Fruit fly (Drosophila melanogaster) whole organism, embryonic: ENCODE measurements around the gene CG10413.

Experiments used
- Ada2b ChIP-seq: fragments of 200-800 bp; sonication (Bioruptor generic); IDR thresholded peaks from 2 replicates; pipeline ENCODE4 v1.3.6; 2022; ENCODE audit warnings: missing biosample characterization, missing genetic modification characterization
- Atf3 ChIP-seq: fragments of 200-800 bp; sonication (Bioruptor generic); optimal IDR thresholded peaks from 3 replicates; lab custom pipeline; 2016; ENCODE audit warnings: missing biosample characterization, missing genetic modification characterization
- BEAF-32 ChIP-seq: fragments of 200-800 bp; sonication (Bioruptor generic); optimal IDR thresholded peaks from 3 replicates; lab custom pipeline; 2017; ENCODE audit warnings: missing biosample characterization, missing genetic modification characterization, mild to moderate bottlenecking, moderate library complexity, missing genetic modification reagents
- Bteb2 ChIP-seq: fragments of 200-800 bp; sonication (Bioruptor generic); optimal IDR thresholded peaks from 2 replicates; lab custom pipeline; 2016; ENCODE audit warnings: missing biosample characterization, missing genetic modification characterization
- CG10959 ChIP-seq: fragments of 200-800 bp; sonication (Bioruptor generic); IDR thresholded peaks from 2 replicates; pipeline ENCODE4 v1.3.6; 2022; ENCODE audit warnings: missing biosample characterization, missing genetic modification characterization
- CG12219 ChIP-seq: fragments of 200-800 bp; sonication (Bioruptor generic); optimal IDR thresholded peaks from 3 replicates; lab custom pipeline; 2018; ENCODE audit warnings: missing biosample characterization, mild to moderate bottlenecking, missing genetic modification characterization
- CG12299 ChIP-seq: fragments of 200-800 bp; sonication (Bioruptor generic); optimal IDR thresholded peaks from 2 replicates; lab custom pipeline; 2018; ENCODE audit warnings: missing biosample characterization, mild to moderate bottlenecking, missing genetic modification characterization
- CG14050 ChIP-seq: fragments of 200-800 bp; sonication (Bioruptor generic); IDR thresholded peaks from 3 replicates; pipeline ENCODE4 v1.3.6; 2022; ENCODE audit warnings: missing biosample characterization, missing genetic modification characterization
- CG15514 ChIP-seq: fragments of 200-800 bp; sonication (Bioruptor generic); optimal IDR thresholded peaks from 3 replicates; lab custom pipeline; 2017; ENCODE audit warnings: missing biosample characterization, missing genetic modification characterization, mild to moderate bottlenecking, moderate library complexity, missing genetic modification reagents
- CG31441 ChIP-seq: fragments of 200-800 bp; sonication (Bioruptor generic); IDR thresholded peaks from 2 replicates; pipeline ENCODE4 v1.3.6; 2022; ENCODE audit warnings: missing biosample characterization, missing genetic modification characterization
- CG3163 ChIP-seq: fragments of 200-800 bp; sonication (Bioruptor generic); optimal IDR thresholded peaks from 3 replicates; lab custom pipeline; 2016; ENCODE audit warnings: missing biosample characterization, missing genetic modification characterization
- CG4282 ChIP-seq: fragments of 200-800 bp; sonication (Bioruptor generic); optimal IDR thresholded peaks from 2 replicates; lab custom pipeline; 2016; ENCODE audit warnings: missing biosample characterization, missing genetic modification characterization
- CG4707 ChIP-seq: fragments of 200-800 bp; sonication (Bioruptor generic); optimal IDR thresholded peaks from 2 replicates; lab custom pipeline; 2018; ENCODE audit warnings: missing biosample characterization, mild to moderate bottlenecking, missing genetic modification characterization, moderate library complexity
- CG4820 ChIP-seq: fragments of 200-800 bp; sonication (Bioruptor generic); optimal IDR thresholded peaks from 3 replicates; lab custom pipeline; 2016; ENCODE audit warnings: missing biosample characterization, missing genetic modification characterization
- CG6654 ChIP-seq: fragments of 200-800 bp; sonication (Bioruptor generic); optimal IDR thresholded peaks from 2 replicates; lab custom pipeline; 2017; ENCODE audit warnings: missing biosample characterization, mild to moderate bottlenecking, missing genetic modification characterization
- CG6765 ChIP-seq: fragments of 200-800 bp; sonication (Bioruptor generic); optimal IDR thresholded peaks from 3 replicates; lab custom pipeline; 2017; ENCODE audit warnings: missing biosample characterization, mild to moderate bottlenecking, missing genetic modification characterization
- CG7372 ChIP-seq: fragments of 200-800 bp; sonication (Bioruptor generic); IDR thresholded peaks from 2 replicates; pipeline ENCODE4 v1.3.6; 2022; ENCODE audit warnings: missing biosample characterization, missing genetic modification characterization
- CTCF ChIP-seq: fragments of 200-800 bp; sonication (Bioruptor generic); optimal IDR thresholded peaks from 2 replicates; lab custom pipeline; 2017; ENCODE audit warnings: missing biosample characterization, mild to moderate bottlenecking, missing genetic modification characterization, moderate library complexity
- CkIIα-i1 ChIP-seq: fragments of 200-800 bp; sonication (Bioruptor generic); IDR thresholded peaks from 2 replicates; pipeline ENCODE4 v1.3.6; 2022; ENCODE audit warnings: missing biosample characterization, missing genetic modification characterization
- D19B ChIP-seq: fragments of 200-800 bp; sonication (Bioruptor generic); optimal IDR thresholded peaks from 2 replicates; lab custom pipeline; 2017; ENCODE audit warnings: missing biosample characterization, mild to moderate bottlenecking, missing genetic modification characterization
- Eip74EF ChIP-seq, 2 experiments: fragments of 200-800 bp in 1 of 2; fragments of >200 bp in 1 of 2; sonication (Bioruptor generic) in 1 of 2; optimal IDR thresholded peaks; 2 replicates each; lab custom pipeline; 2017 to 2019; ENCODE audit warnings: missing biosample characterization in 2 of 2, missing genetic modification characterization in 2 of 2, mild to moderate bottlenecking in 1 of 2, moderate library complexity in 1 of 2
- H15 ChIP-seq: fragments of 200-800 bp; sonication (Bioruptor generic); IDR thresholded peaks from 3 replicates; pipeline ENCODE4 v1.3.6; 2022; ENCODE audit warnings: missing biosample characterization, missing genetic modification characterization
- HLH4C ChIP-seq: fragments of 200-800 bp; sonication (Bioruptor generic); IDR thresholded peaks from 3 replicates; pipeline ENCODE4 v1.3.6; 2022; ENCODE audit warnings: missing biosample characterization, missing genetic modification characterization; ENCODE audit not compliant: partially characterized antibody
- Hr3 ChIP-seq: fragments of 200-800 bp; sonication (Bioruptor generic); optimal IDR thresholded peaks from 3 replicates; lab custom pipeline; 2016; ENCODE audit warnings: missing biosample characterization, missing genetic modification characterization
- Jarid2 ChIP-seq: fragments of 200-800 bp; sonication (Bioruptor generic); optimal IDR thresholded peaks from 3 replicates; lab custom pipeline; 2017; ENCODE audit warnings: mild to moderate bottlenecking, missing biosample characterization, missing genetic modification reagents, missing genetic modification characterization
- NK7.1 ChIP-seq: fragments of 200-800 bp; sonication (Bioruptor generic); optimal IDR thresholded peaks from 3 replicates; lab custom pipeline; 2016; ENCODE audit warnings: missing biosample characterization, missing genetic modification characterization
- Nf-YA ChIP-seq: fragments of 200-800 bp; sonication (Bioruptor generic); IDR thresholded peaks from 2 replicates; pipeline ENCODE4 v1.3.6; 2022; ENCODE audit warnings: missing biosample characterization, missing genetic modification characterization
- Poxn ChIP-seq: fragments of 200-800 bp; sonication (Bioruptor generic); IDR thresholded peaks from 2 replicates; pipeline ENCODE4 v1.3.6; 2022; ENCODE audit warnings: missing biosample characterization, missing genetic modification characterization
- ab ChIP-seq: fragments of 200-800 bp; sonication (Bioruptor generic); optimal IDR thresholded peaks from 2 replicates; lab custom pipeline; 2016; ENCODE audit warnings: missing biosample characterization, missing genetic modification characterization
- bab2 ChIP-seq: fragments of 200-800 bp; sonication (Bioruptor generic); optimal IDR thresholded peaks from 2 replicates; lab custom pipeline; 2016; ENCODE audit warnings: missing biosample characterization, missing genetic modification characterization
- chm ChIP-seq: fragments of 200-800 bp; sonication (Bioruptor generic); IDR thresholded peaks from 2 replicates; pipeline ENCODE4 v1.3.6; 2022; ENCODE audit warnings: missing biosample characterization, missing genetic modification characterization
- crol ChIP-seq: fragments of 200-800 bp; sonication (Bioruptor generic); IDR thresholded peaks from 2 replicates; pipeline ENCODE4 v1.3.6; 2022; ENCODE audit warnings: missing biosample characterization, missing genetic modification characterization
- dan ChIP-seq: fragments of 200-800 bp; sonication (Bioruptor generic); IDR thresholded peaks from 2 replicates; pipeline ENCODE4 v1.3.6; 2022; ENCODE audit warnings: missing biosample characterization, missing genetic modification characterization
- ems ChIP-seq: fragments of 200-800 bp; sonication (Bioruptor generic); optimal IDR thresholded peaks from 3 replicates; lab custom pipeline; 2016; ENCODE audit warnings: missing biosample characterization, missing genetic modification characterization
- exex ChIP-seq: fragments of 200-800 bp; sonication (Bioruptor generic); optimal IDR thresholded peaks from 4 replicates; lab custom pipeline; 2018; ENCODE audit warnings: missing biosample characterization, mild to moderate bottlenecking, missing genetic modification characterization, moderate library complexity
- eyg ChIP-seq: fragments of 200-800 bp; sonication (Bioruptor generic); optimal IDR thresholded peaks from 3 replicates; lab custom pipeline; 2016; ENCODE audit warnings: missing biosample characterization, missing genetic modification characterization
- ftz-f1 ChIP-seq: fragments of 200-800 bp; sonication (Bioruptor generic); optimal IDR thresholded peaks from 2 replicates; lab custom pipeline; 2016; ENCODE audit warnings: missing biosample characterization, missing genetic modification characterization
- h ChIP-seq: fragments of >200 bp; optimal IDR thresholded peaks from 2 replicates; lab custom pipeline; 2017
- jigr1 ChIP-seq: fragments of 200-800 bp; sonication (Bioruptor generic); IDR thresholded peaks from 3 replicates; pipeline ENCODE4 v1.3.6; 2022; ENCODE audit warnings: missing biosample characterization, missing genetic modification characterization
- otp ChIP-seq: fragments of 200-800 bp; sonication (Bioruptor generic); IDR thresholded peaks from 3 replicates; pipeline ENCODE4, ENCODE4 v1.3.6; 2022; ENCODE audit warnings: missing biosample characterization, missing genetic modification characterization
- ro ChIP-seq: fragments of 200-800 bp; sonication (Bioruptor generic); IDR thresholded peaks from 2 replicates; pipeline ENCODE4 v1.3.6; 2022; ENCODE audit warnings: missing biosample characterization, missing genetic modification characterization
- sc ChIP-seq, 3 experiments: fragments of >200 bp in 2 of 3; fragments of 200-800 bp in 1 of 3; sonication (Bioruptor generic) in 1 of 3; optimal IDR thresholded peaks; 2 replicates in 2 of 3; 3 replicates in 1 of 3; lab custom pipeline; 2017; ENCODE audit warnings: mild to moderate bottlenecking in 1 of 3, missing biosample characterization in 1 of 3, missing genetic modification characterization in 1 of 3, missing genetic modification reagents in 1 of 3
- sens ChIP-seq: fragments of 200-800 bp; sonication (Bioruptor generic); peaks from one replicate; lab custom pipeline; 2016; ENCODE audit warnings: missing biosample characterization, missing genetic modification characterization
- sens-2 ChIP-seq: fragments of 200-800 bp; sonication (Bioruptor generic); IDR thresholded peaks from 2 replicates; pipeline ENCODE4 v1.3.6; 2022; ENCODE audit warnings: missing biosample characterization, missing genetic modification characterization
- slou ChIP-seq: fragments of 200-800 bp; sonication (Bioruptor generic); optimal IDR thresholded peaks from 3 replicates; lab custom pipeline; 2016; ENCODE audit warnings: missing biosample characterization, missing genetic modification characterization
- sna ChIP-seq: fragments of 200-800 bp; sonication (Bioruptor generic); IDR thresholded peaks from 2 replicates; pipeline ENCODE4 v1.3.6; 2022; ENCODE audit warnings: missing biosample characterization, missing genetic modification characterization; ENCODE audit not compliant: partially characterized antibody
- tll ChIP-seq, 2 experiments: fragments of 200-800 bp in 1 of 2; fragments of >200 bp in 1 of 2; sonication (Bioruptor generic) in 1 of 2; optimal IDR thresholded peaks; 2 replicates each; lab custom pipeline; 2017 to 2019; ENCODE audit warnings: missing biosample characterization in 2 of 2, missing genetic modification characterization in 2 of 2, mild to moderate bottlenecking in 1 of 2, moderate library complexity in 1 of 2
- toy ChIP-seq: fragments of 200-800 bp; sonication (Bioruptor generic); IDR thresholded peaks from 2 replicates; pipeline ENCODE4 v1.3.6; 2022; ENCODE audit warnings: missing biosample characterization, missing genetic modification characterization
- tx ChIP-seq: fragments of 200-800 bp; sonication (Bioruptor generic); optimal IDR thresholded peaks from 2 replicates; lab custom pipeline; 2016; ENCODE audit warnings: missing biosample characterization, missing genetic modification characterization
- vvl ChIP-seq: fragments of 200-800 bp; sonication (Bioruptor generic); IDR thresholded peaks from 2 replicates; pipeline ENCODE4 v1.3.6; 2022; ENCODE audit warnings: missing biosample characterization, missing genetic modification characterization
- z ChIP-seq: fragments of 200-800 bp; sonication (Bioruptor generic); IDR thresholded peaks from 3 replicates; pipeline ENCODE4 v1.3.6; 2022; ENCODE audit warnings: missing biosample characterization, missing genetic modification characterization

The CG10413 gene

DNA sequence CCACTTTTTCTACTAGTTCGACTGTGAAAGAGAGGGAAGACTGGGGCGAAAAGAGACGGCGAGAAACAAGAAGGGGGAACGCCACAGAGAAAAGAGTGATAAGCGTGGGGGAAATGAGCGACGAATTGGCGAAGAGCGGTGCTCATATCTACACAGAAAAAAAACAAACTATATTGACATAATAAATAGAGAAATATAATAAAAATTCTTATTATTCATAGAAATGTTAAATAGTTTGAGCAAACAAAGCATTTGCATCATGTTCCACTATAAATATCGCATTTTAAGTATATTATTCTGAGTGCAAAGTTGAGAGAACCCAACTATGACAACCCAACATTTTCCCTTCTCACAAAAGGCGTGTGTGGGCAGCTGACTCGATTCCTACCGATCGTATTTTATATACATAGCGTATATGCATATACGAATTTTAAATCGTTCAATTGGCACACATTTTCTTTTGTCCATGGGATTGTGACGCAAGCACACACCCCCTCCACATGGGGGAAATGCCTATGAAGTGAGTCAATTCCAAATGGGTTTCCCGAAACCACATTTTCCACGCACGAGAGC is 47.0 kb downstream of the CG10413 start (continued):
- TF ChIP-seq CG7372 (GFP tag; lab: Robert Waterston, UW) (peak; percentile 68), tll (GFP tag; optimal IDR thresholded peaks at IDR 0.05; lab: Kevin White, UChicago) (no peak), z (GFP tag; lab: Robert Waterston, UW) (0 out of 3 replicates have a peak, but pooled peaks have one; percentile 25), CG6765 (GFP tag; lab: Kevin White, UChicago) (peak; percentile 57), CG10959 (GFP tag; lab: Robert Waterston, UW) (0 out of 2 replicates have a peak, but pooled peaks have one; percentile 48), Ada2b (peak; percentile 88), Hr3 (peak; percentile 77), CG4707 (GFP tag; lab: Kevin White, UChicago) (no peak), Bteb2 (GFP tag; lab: Kevin White, UChicago) (peak; percentile 19), CG4282 (no peak), toy (GFP tag; lab: Robert Waterston, UW) (no peak), sc (optimal IDR thresholded peaks at IDR 0.05; lab: Kevin White, UChicago) (no peak), sc (GFP tag; optimal IDR thresholded peaks at IDR 0.05; lab: Kevin White, UChicago) (peak; percentile 3), CG14050 (GFP tag; lab: Robert Waterston, UW) (peak; percentile 76), NK7.1 (GFP tag; lab: Kevin White, UChicago) (no peak), chm (GFP tag; lab: Robert Waterston, UW) (no peak), vvl (GFP tag; lab: Robert Waterston, UW) (peak; percentile 84), ems (no peak), CG12219 (peak; percentile 34), Jarid2 (GFP tag; lab: Kevin White, UChicago) (peak; percentile 32), jigr1 (GFP tag; lab: Robert Waterston, UW) (no peak), Nf-YA (GFP tag; lab: Robert Waterston, UW) (peak; percentile 76; the same call in 1 of the 2 replicates), tx (GFP tag; lab: Kevin White, UChicago) (peak; percentile 31), Poxn (GFP tag; lab: Robert Waterston, UW) (no peak), H15 (GFP tag; lab: Robert Waterston, UW) (peak; percentile 75), CG4820 (peak; percentile 55), ro (0 out of 2 replicates have a peak, but pooled peaks have one; percentile 27), sna (no peak), bab2 (no peak), CG31441 (GFP tag; lab: Robert Waterston, UW) (peak; percentile 83), crol (GFP tag; lab: Robert Waterston, UW) (peak; percentile 71), sens (GFP tag; lab: Kevin White, UChicago) (peak; percentile 87), slou (peak; percentile 42), CG12299 (peak; percentile 3), eyg (GFP tag; lab: Kevin White, UChicago) (no peak), CG15514 (GFP tag; lab: Kevin White, UChicago) (peak; percentile 62), CkIIα-i1 (GFP tag; lab: Robert Waterston, UW) (no peak), dan (GFP tag; lab: Robert Waterston, UW) (no peak), otp (GFP tag; lab: Robert Waterston, UW) (peak; percentile 80), CTCF (GFP tag; lab: Kevin White, UChicago) (no peak), sens-2 (GFP tag; lab: Robert Waterston, UW) (peak; percentile 59; the same call in 1 of the 2 replicates), Eip74EF (GFP tag; optimal IDR thresholded peaks at IDR 0.05; lab: Kevin White, UChicago) (peak in 1 of 2 experiments; percentile 53), HLH4C (no peak), Atf3 (GFP tag; lab: Kevin White, UChicago) (no peak), exex (peak; percentile 37), ab (GFP tag; lab: Kevin White, UChicago) (no peak), BEAF-32 (GFP tag; lab: Kevin White, UChicago) (no peak), CG6654 (GFP tag; lab: Kevin White, UChicago) (peak; percentile 34), h (lab: Kevin White, UChicago) (no peak), ftz-f1 (GFP tag; lab: Kevin White, UChicago) (no peak), D19B (GFP tag; lab: Kevin White, UChicago) (peak; percentile 58), CG3163 (GFP tag; lab: Kevin White, UChicago) (peak; percentile 4)
